Fruit fly (Drosophila melanogaster) whole organism, embryonic: Measurements from ENCODE around the gene CG13893.

Experiments used
- Adf1 ChIP-seq: fragments of 200-800 bp; sonication (Bioruptor generic); IDR thresholded peaks from 2 replicates; pipeline ENCODE4 v1.3.6; 2022; ENCODE audit warnings: missing biosample characterization, missing genetic modification characterization
- CG10274 ChIP-seq: fragments of 200-800 bp; sonication (Bioruptor generic); optimal IDR thresholded peaks from 3 replicates; lab custom pipeline; 2017; ENCODE audit warnings: missing biosample characterization, mild to moderate bottlenecking, missing genetic modification characterization
- CG10543 ChIP-seq: fragments of 200-800 bp; sonication (Bioruptor generic); optimal IDR thresholded peaks from 3 replicates; lab custom pipeline; 2017; ENCODE audit warnings: missing biosample characterization, mild to moderate bottlenecking, missing genetic modification characterization, moderate library complexity
- CG10979 ChIP-seq: fragments of 200-800 bp; sonication (Bioruptor generic); optimal IDR thresholded peaks from 2 replicates; lab custom pipeline; 2018; ENCODE audit warnings: missing biosample characterization, mild to moderate bottlenecking, missing genetic modification characterization, moderate library complexity
- CG11247 ChIP-seq: fragments of 200-800 bp; sonication (Bioruptor generic); IDR thresholded peaks from 2 replicates; pipeline ENCODE4 v1.3.6; 2022; ENCODE audit warnings: missing biosample characterization, missing genetic modification characterization
- CG14441 ChIP-seq: fragments of 200-800 bp; sonication (Bioruptor generic); IDR thresholded peaks from 2 replicates; pipeline ENCODE4 v1.3.6; 2022; ENCODE audit warnings: missing biosample characterization, missing genetic modification characterization
- CG15011 ChIP-seq: fragments of 200-800 bp; sonication (Bioruptor generic); optimal IDR thresholded peaks from 3 replicates; lab custom pipeline; 2018; ENCODE audit warnings: missing biosample characterization, mild to moderate bottlenecking, missing genetic modification characterization
- CG15073 ChIP-seq: fragments of 200-800 bp; sonication (Bioruptor generic); optimal IDR thresholded peaks from 2 replicates; lab custom pipeline; 2016; ENCODE audit warnings: missing biosample characterization, missing genetic modification characterization
- CG17385 ChIP-seq: fragments of 200-800 bp; sonication (Bioruptor generic); optimal IDR thresholded peaks from 3 replicates; lab custom pipeline; 2018; ENCODE audit warnings: missing biosample characterization, mild to moderate bottlenecking, missing genetic modification characterization
- CG30431 ChIP-seq: fragments of 200-800 bp; sonication (Bioruptor generic); optimal IDR thresholded peaks from 2 replicates; lab custom pipeline; 2017; ENCODE audit warnings: missing biosample characterization, missing genetic modification characterization
- CG42726 ChIP-seq: fragments of 200-800 bp; sonication (Bioruptor generic); IDR thresholded peaks from 2 replicates; pipeline ENCODE4 v1.3.6; 2022; ENCODE audit warnings: missing biosample characterization, missing genetic modification characterization; ENCODE audit not compliant: partially characterized antibody
- CG4424 ChIP-seq: fragments of 200-800 bp; sonication (Bioruptor generic); optimal IDR thresholded peaks from 3 replicates; lab custom pipeline; 2016; ENCODE audit warnings: missing biosample characterization, missing genetic modification characterization
- CG4730 ChIP-seq: fragments of 200-800 bp; sonication (Bioruptor generic); IDR thresholded peaks from 2 replicates; pipeline ENCODE4 v1.3.6; 2022; ENCODE audit warnings: missing biosample characterization, missing genetic modification characterization
- CG6683 ChIP-seq: fragments of 200-800 bp; sonication (Bioruptor generic); optimal IDR thresholded peaks from 2 replicates; lab custom pipeline; 2017; ENCODE audit warnings: missing biosample characterization, mild to moderate bottlenecking, missing genetic modification characterization, missing genetic modification reagents
- CG6765 ChIP-seq: fragments of 200-800 bp; sonication (Bioruptor generic); optimal IDR thresholded peaks from 3 replicates; lab custom pipeline; 2017; ENCODE audit warnings: missing biosample characterization, mild to moderate bottlenecking, missing genetic modification characterization
- CG7271 ChIP-seq: fragments of 200-800 bp; sonication (Bioruptor generic); optimal IDR thresholded peaks from 2 replicates; lab custom pipeline; 2018; ENCODE audit warnings: missing biosample characterization, mild to moderate bottlenecking, missing genetic modification characterization, moderate library complexity
- CG9817 ChIP-seq: fragments of 200-800 bp; sonication (Bioruptor generic); optimal IDR thresholded peaks from 2 replicates; lab custom pipeline; 2018; ENCODE audit warnings: missing biosample characterization, mild to moderate bottlenecking, missing genetic modification characterization, moderate library complexity
- CG9876 ChIP-seq: fragments of 200-800 bp; sonication (Bioruptor generic); optimal IDR thresholded peaks from 2 replicates; lab custom pipeline; 2016; ENCODE audit warnings: missing biosample characterization, missing genetic modification characterization
- Chrac-16 ChIP-seq: fragments of 200-800 bp; sonication (Bioruptor generic); optimal IDR thresholded peaks from 3 replicates; lab custom pipeline; 2016; ENCODE audit warnings: missing biosample characterization, missing genetic modification characterization
- CkIIα-i1 ChIP-seq: fragments of 200-800 bp; sonication (Bioruptor generic); IDR thresholded peaks from 2 replicates; pipeline ENCODE4 v1.3.6; 2022; ENCODE audit warnings: missing biosample characterization, missing genetic modification characterization
- Dip2 ChIP-seq: fragments of 200-800 bp; sonication (Bioruptor generic); IDR thresholded peaks from 2 replicates; pipeline ENCODE4 v1.3.6; 2022; ENCODE audit warnings: missing biosample characterization, missing genetic modification characterization
- Gsc ChIP-seq: fragments of 200-800 bp; sonication (Bioruptor generic); IDR thresholded peaks from 2 replicates; pipeline ENCODE4 v1.3.6; 2022; ENCODE audit warnings: missing biosample characterization, missing genetic modification characterization
- HLHmδ ChIP-seq: fragments of 200-800 bp; sonication (Bioruptor generic); optimal IDR thresholded peaks from 2 replicates; lab custom pipeline; 2018; ENCODE audit warnings: missing biosample characterization, mild to moderate bottlenecking, missing genetic modification characterization, moderate library complexity
- Max ChIP-seq: fragments of 200-800 bp; sonication (Bioruptor generic); optimal IDR thresholded peaks from 2 replicates; lab custom pipeline; 2016; ENCODE audit warnings: missing biosample characterization, mild to moderate bottlenecking, missing genetic modification characterization
- Med ChIP-seq: fragments of 200-800 bp; sonication (Bioruptor generic); peaks from one replicate; lab custom pipeline; 2016; ENCODE audit warnings: missing biosample characterization, missing genetic modification characterization, mild to moderate bottlenecking, inconsistent platforms, moderate library complexity
- Mrtf ChIP-seq: fragments of 200-800 bp; sonication (Bioruptor generic); IDR thresholded peaks from 3 replicates; pipeline ENCODE4 v1.3.6; 2022; ENCODE audit warnings: missing biosample characterization, missing genetic modification characterization
- NC2α ChIP-seq: fragments of 200-800 bp; sonication (Bioruptor generic); optimal IDR thresholded peaks from 2 replicates; lab custom pipeline; 2016; ENCODE audit warnings: missing biosample characterization, missing genetic modification characterization
- NC2β ChIP-seq: fragments of 200-800 bp; sonication (Bioruptor generic); optimal IDR thresholded peaks from 2 replicates; lab custom pipeline; 2016; ENCODE audit warnings: missing biosample characterization, missing genetic modification characterization
- PHDP ChIP-seq: fragments of 200-800 bp; sonication (Bioruptor generic); optimal IDR thresholded peaks from 3 replicates; lab custom pipeline; 2018; ENCODE audit warnings: missing biosample characterization, mild to moderate bottlenecking, missing genetic modification characterization, moderate library complexity
- Xrp1 ChIP-seq: fragments of 200-800 bp; sonication (Bioruptor generic); IDR thresholded peaks from 2 replicates; pipeline ENCODE4 v1.3.6; 2022; ENCODE audit warnings: missing biosample characterization, missing genetic modification characterization
- btn ChIP-seq: fragments of 200-800 bp; sonication (Bioruptor generic); optimal IDR thresholded peaks from 2 replicates; lab custom pipeline; 2016; ENCODE audit warnings: missing biosample characterization, missing genetic modification characterization
- chif ChIP-seq, 2 experiments: fragments of 200-800 bp; sonication (Bioruptor generic); optimal IDR thresholded peaks; 3 replicates each; lab custom pipeline; 2016; ENCODE audit warnings: missing biosample characterization in 2 of 2, missing genetic modification characterization in 2 of 2
- chinmo ChIP-seq: fragments of 200-800 bp; sonication (Bioruptor generic); IDR thresholded peaks from 4 replicates; pipeline ENCODE4 v1.3.6; 2022; ENCODE audit warnings: missing biosample characterization, missing genetic modification characterization; ENCODE audit not compliant: partially characterized antibody
- dimm ChIP-seq: fragments of 200-800 bp; sonication (Bioruptor generic); IDR thresholded peaks from 2 replicates; pipeline ENCODE4 v1.3.6; 2022; ENCODE audit warnings: missing biosample characterization, missing genetic modification characterization
- dmrt99B ChIP-seq: fragments of 200-800 bp; sonication (Bioruptor generic); optimal IDR thresholded peaks from 2 replicates; lab custom pipeline; 2018; ENCODE audit warnings: missing biosample characterization, mild to moderate bottlenecking, missing genetic modification characterization, moderate library complexity
- esg ChIP-seq: fragments of 200-800 bp; sonication (Bioruptor generic); conservative IDR thresholded peaks from 2 replicates; pipeline ENCODE4 v1.3.6; 2022; ENCODE audit warnings: missing biosample characterization, missing genetic modification characterization
- inv ChIP-seq: fragments of 200-800 bp; sonication (Bioruptor generic); IDR thresholded peaks from 2 replicates; pipeline ENCODE4 v1.3.6; 2022; ENCODE audit warnings: missing biosample characterization, missing genetic modification characterization; ENCODE audit not compliant: partially characterized antibody
- lbe ChIP-seq: fragments of 200-800 bp; sonication (Bioruptor generic); optimal IDR thresholded peaks from 2 replicates; lab custom pipeline; 2016; ENCODE audit warnings: missing biosample characterization, mild to moderate bottlenecking, missing genetic modification characterization
- mam ChIP-seq: fragments of 200-800 bp; sonication (Bioruptor generic); optimal IDR thresholded peaks from 3 replicates; lab custom pipeline; 2016; ENCODE audit warnings: missing biosample characterization, missing genetic modification characterization
- mirr ChIP-seq: fragments of 200-800 bp; sonication (Bioruptor generic); optimal IDR thresholded peaks from 3 replicates; lab custom pipeline; 2018; ENCODE audit warnings: missing biosample characterization, mild to moderate bottlenecking, missing genetic modification characterization
- onecut ChIP-seq: fragments of 200-800 bp; sonication (Bioruptor generic); IDR thresholded peaks from 2 replicates; pipeline ENCODE4 v1.3.6; 2022; ENCODE audit warnings: missing biosample characterization, missing genetic modification characterization
- pan ChIP-seq, 4 experiments: fragments of >200 bp in 3 of 4; fragments of 200-800 bp in 1 of 4; sonication (Bioruptor generic) in 1 of 4; optimal IDR thresholded peaks in 3 of 4; IDR thresholded peaks in 1 of 4; 2 replicates each; pipeline versions ENCODE4 v1.3.6 to Lab custom; 2017 to 2022; ENCODE audit warnings: missing biosample characterization in 2 of 4, missing genetic modification characterization in 2 of 4, mixed read lengths in 1 of 4
- pb ChIP-seq: fragments of 200-800 bp; sonication (Bioruptor generic); optimal IDR thresholded peaks from 3 replicates; lab custom pipeline; 2016; ENCODE audit warnings: missing biosample characterization, missing genetic modification characterization
- pfk ChIP-seq: fragments of 200-800 bp; sonication (Bioruptor generic); optimal IDR thresholded peaks from 2 replicates; lab custom pipeline; 2018; ENCODE audit warnings: missing biosample characterization, mild to moderate bottlenecking, missing genetic modification characterization, moderate library complexity
- sd ChIP-seq: fragments of 200-800 bp; sonication (Bioruptor generic); optimal IDR thresholded peaks from 3 replicates; lab custom pipeline; 2018; ENCODE audit warnings: missing biosample characterization, mild to moderate bottlenecking, missing genetic modification characterization, moderate library complexity
- sob ChIP-seq: fragments of 200-800 bp; sonication (Bioruptor generic); IDR thresholded peaks from 2 replicates; pipeline ENCODE4 v1.3.6; 2022; ENCODE audit warnings: missing biosample characterization, missing genetic modification characterization
- ssp ChIP-seq: fragments of 200-800 bp; sonication (Bioruptor generic); IDR thresholded peaks from 2 replicates; pipeline ENCODE4 v1.3.6; 2022; ENCODE audit warnings: missing biosample characterization, missing genetic modification characterization
- tio ChIP-seq: fragments of 200-800 bp; sonication (Bioruptor generic); optimal IDR thresholded peaks from 2 replicates; lab custom pipeline; 2017; ENCODE audit warnings: missing biosample characterization, missing genetic modification characterization, inconsistent platforms
- vvl ChIP-seq: fragments of 200-800 bp; sonication (Bioruptor generic); IDR thresholded peaks from 2 replicates; pipeline ENCODE4 v1.3.6; 2022; ENCODE audit warnings: missing biosample characterization, missing genetic modification characterization
- wek ChIP-seq: fragments of 200-800 bp; sonication (Bioruptor generic); optimal IDR thresholded peaks from 3 replicates; lab custom pipeline; 2018; ENCODE audit warnings: missing biosample characterization, mild to moderate bottlenecking, missing genetic modification characterization, moderate library complexity
- yki ChIP-seq: fragments of >200 bp; optimal IDR thresholded peaks from 3 replicates; lab custom pipeline; 2018
- zfh1 ChIP-seq: fragments of 200-800 bp; sonication (Bioruptor generic); IDR thresholded peaks from 3 replicates; pipeline ENCODE4 v1.3.6; 2022; ENCODE audit warnings: missing biosample characterization, missing genetic modification characterization

Gene CG13893

DNA sequence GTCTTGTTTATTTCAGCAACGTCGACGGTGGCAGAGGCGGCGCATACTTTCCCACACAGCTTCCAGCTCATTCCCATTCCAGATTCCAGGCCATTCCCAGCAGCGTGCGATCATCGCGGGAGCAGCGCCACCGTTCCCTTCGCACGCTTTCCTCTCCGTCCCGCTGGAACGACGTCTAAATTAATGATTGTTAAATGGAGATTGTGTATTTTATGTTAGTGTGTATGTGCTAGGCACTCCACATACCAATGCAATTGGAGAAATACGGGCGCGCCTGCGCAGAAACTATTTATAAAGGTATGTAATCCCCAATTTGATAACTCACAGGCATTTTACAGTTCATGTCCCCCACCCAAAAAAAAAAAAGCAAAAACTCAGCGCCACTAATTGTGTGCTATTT lies 37.6 kb upstream of the CG13893 start (continued):
- peak; percentile 27 for TF ChIP-seq HLHmδ (GFP tag; lab: Kevin White, UChicago)
- TF ChIP-seq CG15011 (GFP tag; lab: Kevin White, UChicago): no peak
- TF ChIP-seq sd (tag; lab: Kevin White, UChicago): peak; percentile 84
- TF ChIP-seq CG9817 (tag; lab: Kevin White, UChicago): no peak
- TF ChIP-seq tio: no peak
- TF ChIP-seq CG42726 (GFP tag; lab: Robert Waterston, UW): no peak
- TF ChIP-seq wek (GFP tag; lab: Kevin White, UChicago): no peak
- no peak for TF ChIP-seq yki (lab: Kevin White, UChicago)
- no peak for TF ChIP-seq inv (GFP tag; lab: Robert Waterston, UW)
- TF ChIP-seq CG30431 (GFP tag; lab: Kevin White, UChicago): no peak
- no peak for TF ChIP-seq lbe (GFP tag; lab: Kevin White, UChicago)
- TF ChIP-seq Dip2 (GFP tag; lab: Robert Waterston, UW): no peak
- no peak for TF ChIP-seq NC2α (GFP tag; lab: Kevin White, UChicago)
- TF ChIP-seq dimm: no peak
- TF ChIP-seq CG14441 (GFP tag; lab: Robert Waterston, UW): no peak
- no peak for TF ChIP-seq CG15073
- 0 out of 3 replicates have a peak, but pooled peaks have one; percentile 10 for TF ChIP-seq zfh1 (GFP tag; lab: Robert Waterston, UW)
- no peak for TF ChIP-seq btn (GFP tag; lab: Kevin White, UChicago)
- 0 out of 2 replicates have a peak, but pooled peaks have one; percentile 33 for TF ChIP-seq vvl (GFP tag; lab: Robert Waterston, UW)
- no peak for TF ChIP-seq CG10274 (GFP tag; lab: Kevin White, UChicago)
- TF ChIP-seq esg (GFP tag; lab: Robert Waterston, UW): no peak
- TF ChIP-seq Adf1 (GFP tag; lab: Robert Waterston, UW): peak; percentile 32; the same call in 1 of the 2 replicates
- no peak for TF ChIP-seq chif (GFP tag; optimal IDR thresholded peaks at IDR 0.05; lab: Kevin White, UChicago)
- TF ChIP-seq PHDP: no peak
- no peak for TF ChIP-seq ssp
- TF ChIP-seq CG9876 (GFP tag; lab: Kevin White, UChicago): no peak
- TF ChIP-seq dmrt99B: no peak
- TF ChIP-seq CG7271 (tag; lab: Kevin White, UChicago): no peak
- TF ChIP-seq Mrtf: no peak
- peak; percentile 26 for TF ChIP-seq CG10543
- no peak for TF ChIP-seq Max (GFP tag; lab: Kevin White, UChicago)
- no peak for TF ChIP-seq CG17385 (GFP tag; lab: Kevin White, UChicago)
- TF ChIP-seq onecut (GFP tag; lab: Robert Waterston, UW): no peak
- TF ChIP-seq Gsc (GFP tag; lab: Robert Waterston, UW): no peak
- TF ChIP-seq CG4424 (GFP tag; lab: Kevin White, UChicago): no peak
- TF ChIP-seq CG6765 (GFP tag; lab: Kevin White, UChicago): no peak
- TF ChIP-seq CG4730 (GFP tag; lab: Robert Waterston, UW): no peak
- no peak for TF ChIP-seq Chrac-16 (GFP tag; lab: Kevin White, UChicago)
- TF ChIP-seq Xrp1 (GFP tag; lab: Robert Waterston, UW): no peak
- no peak for TF ChIP-seq CG11247 (GFP tag; lab: Robert Waterston, UW)
- no peak for TF ChIP-seq CG10979 (tag; lab: Kevin White, UChicago)
- TF ChIP-seq pan (optimal IDR thresholded peaks at IDR 0.05; lab: Kevin White, UChicago): no peak
- no peak for TF ChIP-seq pan (GFP tag; optimal IDR thresholded peaks at IDR 0.05 in 1 of 2, IDR thresholded peaks at IDR 0.05 in 1 of 2)
- TF ChIP-seq chinmo: 0 out of 4 replicates have a peak, but pooled peaks have one; percentile 10
- no peak for TF ChIP-seq NC2β (GFP tag; lab: Kevin White, UChicago)
- TF ChIP-seq Med (GFP tag; lab: Kevin White, UChicago): peak; percentile 81
- no peak for TF ChIP-seq CG6683 (GFP tag; lab: Kevin White, UChicago)
- TF ChIP-seq sob: peak; percentile 34; the same call in 1 of the 2 replicates
- peak; percentile 95 for TF ChIP-seq pfk (GFP tag; lab: Kevin White, UChicago)
- no peak for TF ChIP-seq mam (GFP tag; lab: Kevin White, UChicago)
- TF ChIP-seq CkIIα-i1: no peak
- TF ChIP-seq pb (GFP tag; lab: Kevin White, UChicago): no peak
- no peak for TF ChIP-seq mirr
